Fruit fly (Drosophila melanogaster) whole organism, prepupa: ENCODE data around the gene RpS19a.

Experiments
- Blimp-1 ChIP-seq: fragments of 200-800 bp; sonication (Bioruptor generic); optimal IDR thresholded peaks from 3 replicates; lab custom pipeline; 2017; ENCODE audit warnings: missing biosample characterization, missing genetic modification characterization, mild to moderate bottlenecking, moderate library complexity, missing genetic modification reagents
- CG10669 ChIP-seq: fragments of 200-800 bp; sonication (Bioruptor generic); optimal IDR thresholded peaks from 3 replicates; lab custom pipeline; 2018; ENCODE audit warnings: missing biosample characterization, mild to moderate bottlenecking, missing genetic modification characterization, moderate library complexity
- CG4318 ChIP-seq: fragments of 200-800 bp; sonication (Bioruptor generic); optimal IDR thresholded peaks from 3 replicates; lab custom pipeline; 2017; ENCODE audit warnings: missing biosample characterization, mild to moderate bottlenecking, missing genetic modification characterization
- CG8632 ChIP-seq: fragments of 200-800 bp; sonication (Bioruptor generic); optimal IDR thresholded peaks from 3 replicates; lab custom pipeline; 2016; ENCODE audit warnings: missing biosample characterization, missing genetic modification characterization
- Eip93F ChIP-seq: fragments of 200-800 bp; sonication (Bioruptor generic); optimal IDR thresholded peaks from 2 replicates; lab custom pipeline; 2016; ENCODE audit warnings: missing biosample characterization, mild to moderate bottlenecking, missing genetic modification characterization
- Ets96B ChIP-seq: fragments of 200-800 bp; optimal IDR thresholded peaks from 2 replicates; lab custom pipeline; 2019; ENCODE audit warnings: missing biosample characterization, mild to moderate bottlenecking, missing genetic modification characterization, moderate library complexity
- OdsH ChIP-seq: fragments of 200-800 bp; sonication (Bioruptor generic); optimal IDR thresholded peaks from 3 replicates; lab custom pipeline; 2016; ENCODE audit warnings: missing biosample characterization, missing genetic modification characterization
- Sox14 ChIP-seq: fragments of 200-800 bp; sonication (Bioruptor generic); optimal IDR thresholded peaks from 3 replicates; lab custom pipeline; 2016; ENCODE audit warnings: missing biosample characterization, missing genetic modification characterization
- cyc ChIP-seq: fragments of 200-800 bp; sonication (Bioruptor generic); optimal IDR thresholded peaks from 3 replicates; lab custom pipeline; 2016; ENCODE audit warnings: missing biosample characterization, missing genetic modification characterization
- dac ChIP-seq: fragments of 200-800 bp; sonication (Bioruptor generic); optimal IDR thresholded peaks from 2 replicates; lab custom pipeline; 2017; ENCODE audit warnings: missing biosample characterization, mild to moderate bottlenecking, missing genetic modification characterization
- dsx ChIP-seq: fragments of 200-800 bp; optimal IDR thresholded peaks from 3 replicates; lab custom pipeline; 2019; ENCODE audit warnings: missing biosample characterization, mild to moderate bottlenecking, missing genetic modification characterization, moderate library complexity; ENCODE audit not compliant: poor library complexity, severe bottlenecking
- esn ChIP-seq: fragments of 200-800 bp; sonication (Bioruptor generic); optimal IDR thresholded peaks from 2 replicates; lab custom pipeline; 2016; ENCODE audit warnings: missing biosample characterization, mild to moderate bottlenecking, missing genetic modification characterization, moderate library complexity
- fkh ChIP-seq: fragments of 200-800 bp; sonication (Bioruptor generic); optimal IDR thresholded peaks from 3 replicates; lab custom pipeline; 2017; ENCODE audit warnings: missing biosample characterization, mild to moderate bottlenecking, missing genetic modification characterization, moderate library complexity

DNA sequence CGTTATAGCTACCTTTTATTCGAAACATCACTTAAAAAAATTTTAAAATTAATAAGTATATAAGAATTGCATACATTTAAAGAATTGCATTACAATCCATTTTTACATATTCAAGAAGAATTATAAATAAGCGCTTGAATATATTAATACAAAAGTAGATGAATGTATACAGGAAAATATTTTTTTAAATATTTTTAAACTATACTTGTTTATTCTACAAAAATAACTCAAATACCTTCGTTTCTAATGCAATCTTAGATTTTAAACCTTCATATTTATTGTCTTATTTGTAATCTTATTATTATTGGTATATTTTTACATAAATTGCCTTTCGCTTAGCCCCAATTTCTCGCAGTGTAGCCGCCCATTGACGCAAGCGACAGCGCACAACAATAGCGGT is 39.5 kb downstream of the RpS19a start:
- TF ChIP-seq dsx (GFP tag; lab: Kevin White, UChicago) (peak; percentile 4), CG4318 (GFP tag; lab: Kevin White, UChicago) (no peak), OdsH (GFP tag; lab: Kevin White, UChicago) (peak; percentile 19), Sox14 (GFP tag; lab: Kevin White, UChicago) (no peak), Blimp-1 (GFP tag; lab: Kevin White, UChicago) (no peak), CG10669 (GFP tag; lab: Kevin White, UChicago) (no peak), Eip93F (GFP tag; lab: Kevin White, UChicago) (no peak), CG8632 (GFP tag; lab: Kevin White, UChicago) (peak; percentile 30), dac (GFP tag; lab: Kevin White, UChicago) (no peak), cyc (GFP tag; lab: Kevin White, UChicago) (no peak), Ets96B (tag; lab: Kevin White, UChicago) (no peak), esn (GFP tag; lab: Kevin White, UChicago) (peak; percentile 37), fkh (GFP tag; lab: Kevin White, UChicago) (no peak)
